Fruit fly (Drosophila melanogaster): ENCODE data around the gene Cont.

Gene Cont

DNA sequence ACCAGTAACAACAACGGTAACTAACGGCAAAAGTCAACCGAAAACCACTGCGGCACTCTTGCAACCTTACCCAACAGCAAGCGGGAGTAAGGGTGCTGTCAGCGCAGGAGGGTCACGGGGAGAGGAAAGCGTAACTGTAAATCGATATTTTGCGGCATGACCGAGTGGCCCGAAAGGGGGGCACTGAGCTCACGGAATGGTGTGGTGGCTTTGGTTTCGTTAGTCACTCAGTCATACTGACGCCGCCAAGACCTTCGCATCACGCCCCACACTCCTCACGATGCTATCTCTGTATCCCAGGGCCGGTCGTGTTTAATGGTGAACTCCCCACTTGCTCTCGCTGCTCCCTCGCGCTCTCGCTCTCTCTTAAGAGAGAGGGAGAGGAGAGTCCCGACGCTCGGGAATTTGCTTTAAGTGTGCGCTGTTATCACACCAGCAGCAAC is 20.4 kb upstream of the Cont start:
- peak; percentile 89 for TF ChIP-seq svp (GFP tag)
- no peak for TF ChIP-seq CG9139 (GFP tag; optimal IDR thresholded peaks at IDR 0.05)
- TF ChIP-seq CG6854 (GFP tag; optimal IDR thresholded peaks at IDR 0.05), result peak; percentile 19
- TF ChIP-seq CG3919 (GFP tag; optimal IDR thresholded peaks at IDR 0.05), result peak; percentile 14
- TF ChIP-seq CG32006 (GFP tag; optimal IDR thresholded peaks at IDR 0.05), result no peak
- TF ChIP-seq CG15336 (GFP tag; IDR thresholded peaks at IDR 0.05), result no peak
- no peak for TF ChIP-seq Sox15 (GFP tag; optimal IDR thresholded peaks at IDR 0.05)
- TF ChIP-seq CG6808 (GFP tag; optimal IDR thresholded peaks at IDR 0.05), result no peak
- TF ChIP-seq CG6276 (GFP tag; optimal IDR thresholded peaks at IDR 0.05), result peak; percentile 5
- TF ChIP-seq Lpt (GFP tag; optimal IDR thresholded peaks at IDR 0.05), result peak; percentile 36
- TF ChIP-seq ss (GFP tag; optimal IDR thresholded peaks at IDR 0.05), result peak in 1 of 2 experiments; percentile 24
- peak; percentile 3 for TF ChIP-seq CG7368 (GFP tag; optimal IDR thresholded peaks at IDR 0.05)
- peak; percentile 8 for TF ChIP-seq vri (GFP tag; optimal IDR thresholded peaks at IDR 0.05)
- no peak for TF ChIP-seq dac (GFP tag; optimal IDR thresholded peaks at IDR 0.05)
- TF ChIP-seq CG6792 (GFP tag; optimal IDR thresholded peaks at IDR 0.05), result no peak
- TF ChIP-seq CG8119 (GFP tag; IDR thresholded peaks at IDR 0.05), result peak; percentile 33; the same call in 1 of the 3 replicates
- TF ChIP-seq eg (GFP tag; IDR thresholded peaks at IDR 0.05), result no peak; the same call in 2 of the 3 replicates
- TF ChIP-seq achi (GFP tag; optimal IDR thresholded peaks at IDR 0.05), result no peak
- TF ChIP-seq net (GFP tag; optimal IDR thresholded peaks at IDR 0.05), result peak; percentile 11
- TF ChIP-seq lz (GFP tag; optimal IDR thresholded peaks at IDR 0.05), result peak; percentile 11
- TF ChIP-seq CG8319 (GFP tag; optimal IDR thresholded peaks at IDR 0.05), result no peak
- peak; percentile 42 for TF ChIP-seq dsx (GFP tag; optimal IDR thresholded peaks at IDR 0.05; ENCODE audit: poor library complexity, severe bottlenecking)
- peak; percentile 12 for TF ChIP-seq Sox14 (GFP tag; optimal IDR thresholded peaks at IDR 0.05)
- no peak for TF ChIP-seq Ets96B (tag; optimal IDR thresholded peaks at IDR 0.05)
- peak; percentile 12 for TF ChIP-seq topi (GFP tag; optimal IDR thresholded peaks at IDR 0.05)
- 0 out of 2 replicates have a peak, but pooled peaks have one; percentile 10 for TF ChIP-seq Gug (GFP tag; IDR thresholded peaks at IDR 0.05)
- TF ChIP-seq CG1621 (tag; optimal IDR thresholded peaks at IDR 0.05), result peak; percentile 25
- TF ChIP-seq Eip75B (GFP tag; optimal IDR thresholded peaks at IDR 0.05), result peak; percentile 45
- no peak for TF ChIP-seq OdsH (GFP tag; optimal IDR thresholded peaks at IDR 0.05)
- TF ChIP-seq CG31627 (GFP tag; optimal IDR thresholded peaks at IDR 0.05), result no peak
- TF ChIP-seq CG11902 (GFP tag; optimal IDR thresholded peaks at IDR 0.05), result peak; percentile 24
- no peak for TF ChIP-seq CG10631 (GFP tag; optimal IDR thresholded peaks at IDR 0.05)
- TF ChIP-seq Sox102F (GFP tag; optimal IDR thresholded peaks at IDR 0.05), result peak; percentile 13
- peak; percentile 73 for TF ChIP-seq Eip78C (GFP tag)
- TF ChIP-seq salr (GFP tag; optimal IDR thresholded peaks at IDR 0.05), result no peak
- no peak for TF ChIP-seq Hr38 (GFP tag; optimal IDR thresholded peaks at IDR 0.05)
- TF ChIP-seq esn (GFP tag; optimal IDR thresholded peaks at IDR 0.05), result peak; percentile 21
- TF ChIP-seq CG11294 (GFP tag; IDR thresholded peaks at IDR 0.05), result no peak
- no peak for TF ChIP-seq CG16779 (tag; optimal IDR thresholded peaks at IDR 0.05)

DNA sequence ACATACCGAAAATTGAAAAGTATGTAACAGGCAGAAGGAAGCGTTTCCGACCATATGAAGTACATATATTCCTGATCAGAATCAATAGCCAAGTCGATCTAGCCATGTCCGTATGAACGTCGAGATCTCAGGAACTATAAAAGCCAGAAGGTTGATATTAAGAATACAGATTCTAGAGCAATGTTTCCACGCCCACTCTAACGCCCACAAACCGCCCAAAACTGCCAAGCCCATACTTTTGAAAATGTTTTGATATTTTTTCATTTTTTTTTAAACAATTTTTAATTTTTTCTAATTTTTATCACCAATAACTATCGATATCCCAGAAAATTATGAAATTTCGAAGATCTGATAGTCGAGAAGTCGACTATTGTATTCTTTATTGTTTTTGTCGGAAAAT is 19.1 kb upstream of the Cont start:
- TF ChIP-seq Sox15 (GFP tag; optimal IDR thresholded peaks at IDR 0.05) (no peak), Met (GFP tag; optimal IDR thresholded peaks at IDR 0.05) (no peak), cyc (GFP tag; optimal IDR thresholded peaks at IDR 0.05) (no peak)

Data from whole organism, prepupa.